Fruit fly (Drosophila melanogaster) whole organism, embryonic: ENCODE measurements around the gene sordd2.

Experiments used
- Dad ChIP-seq: fragments of 200-800 bp; sonication (Bioruptor generic); optimal IDR thresholded peaks from 3 replicates; lab custom pipeline; 2016; ENCODE audit warnings: missing biosample characterization, missing genetic modification characterization
- Dfd ChIP-seq, 2 experiments: fragments of >200 bp; optimal IDR thresholded peaks; 2 replicates each; lab custom pipeline; 2017; ENCODE audit warnings: missing biosample characterization in 2 of 2, missing genetic modification characterization in 2 of 2
- NC2α ChIP-seq: fragments of 200-800 bp; sonication (Bioruptor generic); optimal IDR thresholded peaks from 2 replicates; lab custom pipeline; 2016; ENCODE audit warnings: missing biosample characterization, missing genetic modification characterization
- ttk ChIP-seq: fragments of 200-800 bp; sonication (Bioruptor generic); IDR thresholded peaks from 2 replicates; pipeline ENCODE4 v2.1.2; 2022; ENCODE audit warnings: missing biosample characterization, missing genetic modification characterization

DNA sequence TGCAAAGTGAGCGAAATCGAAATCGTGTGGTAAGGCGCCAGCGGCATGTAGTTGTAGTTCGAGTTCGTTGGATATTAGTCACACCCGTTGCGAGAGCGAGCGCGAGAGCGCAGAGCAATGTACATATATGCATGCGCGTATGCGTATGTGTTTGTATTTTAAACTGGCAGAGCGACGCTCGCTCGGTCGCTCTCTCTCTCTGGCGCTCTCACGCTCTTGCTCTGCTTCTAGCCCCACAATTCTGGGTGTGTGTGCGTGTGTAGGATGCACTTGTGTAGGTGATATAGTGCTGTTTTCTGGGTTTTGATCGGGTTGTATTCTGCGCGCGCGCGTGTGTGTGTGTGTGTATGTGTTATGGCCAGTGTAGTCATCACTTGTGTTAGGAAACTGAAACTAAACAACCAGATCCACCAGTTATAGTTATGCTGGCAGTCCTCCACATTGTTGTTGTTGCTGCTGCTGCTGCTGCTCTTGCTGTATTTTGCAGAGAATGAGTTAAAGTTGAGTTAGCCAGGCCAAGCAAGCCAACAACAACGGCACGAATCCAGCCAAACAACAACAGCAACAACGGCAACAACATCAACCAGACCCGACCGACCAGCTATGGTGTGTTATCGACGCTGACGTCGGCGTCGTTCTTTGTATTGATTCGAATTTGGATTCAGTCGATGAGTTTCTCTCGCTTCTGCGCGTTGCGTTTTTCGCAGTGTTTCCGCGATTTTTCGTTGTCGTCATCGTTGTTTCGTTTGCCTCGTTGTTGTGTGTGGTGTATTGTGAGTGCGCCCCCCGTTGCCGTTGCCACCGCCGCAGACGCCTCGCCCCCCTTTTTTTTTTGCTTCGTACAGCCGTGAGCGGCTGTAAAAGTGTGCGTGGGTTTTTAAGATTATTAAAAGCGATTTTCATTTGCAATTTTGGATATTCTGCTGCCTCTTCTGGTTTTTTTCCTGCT, 13.0 kb upstream of the sordd2 start:
- no peak for TF ChIP-seq ttk (GFP tag; lab: Robert Waterston, UW)
- TF ChIP-seq Dfd (GFP tag; optimal IDR thresholded peaks at IDR 0.05; lab: Kevin White, UChicago), result peak in 1 of 2 experiments; percentile 37
- no peak for TF ChIP-seq NC2α (GFP tag; lab: Kevin White, UChicago)
- TF ChIP-seq Dad, result no peak
